Fruit fly (Drosophila melanogaster) whole organism, pupa: Measurements from ENCODE around the gene witty.
A peak's percentile ranks its signal among the peaks of the same experiment; 100 is the strongest.

ENCODE experiments used
- CG10348 ChIP-seq: fragments of 200-800 bp; sonication (Bioruptor generic); IDR thresholded peaks from 2 replicates; pipeline ENCODE4 v1.3.6; 2022; ENCODE audit warnings: missing biosample characterization, missing genetic modification characterization
- CG12605 ChIP-seq: fragments of 200-800 bp; sonication (Bioruptor generic); IDR thresholded peaks from 2 replicates; pipeline ENCODE4 v1.3.6; 2022; ENCODE audit warnings: missing biosample characterization, missing genetic modification characterization
- CG13204 ChIP-seq: fragments of 200-800 bp; sonication (Bioruptor generic); optimal IDR thresholded peaks from 2 replicates; lab custom pipeline; 2018; ENCODE audit warnings: missing biosample characterization, mild to moderate bottlenecking, missing genetic modification characterization, moderate library complexity
- CG14655 ChIP-seq: fragments of 200-800 bp; sonication (Bioruptor generic); optimal IDR thresholded peaks from 3 replicates; lab custom pipeline; 2017; ENCODE audit warnings: mild to moderate bottlenecking, missing biosample characterization, missing genetic modification reagents, missing genetic modification characterization
- CG15710 ChIP-seq: fragments of 200-800 bp; sonication (Bioruptor generic); optimal IDR thresholded peaks from 2 replicates; lab custom pipeline; 2018; ENCODE audit warnings: missing biosample characterization, mild to moderate bottlenecking, missing genetic modification characterization, moderate library complexity
- CG17806 ChIP-seq: fragments of 200-800 bp; sonication (Bioruptor generic); optimal IDR thresholded peaks from 2 replicates; lab custom pipeline; 2018; ENCODE audit warnings: missing biosample characterization, mild to moderate bottlenecking, missing genetic modification characterization, moderate library complexity
- CG32121 ChIP-seq: fragments of 200-800 bp; sonication (Bioruptor generic); IDR thresholded peaks from 2 replicates; pipeline ENCODE4 v1.3.6; 2022; ENCODE audit warnings: missing biosample characterization, missing genetic modification characterization
- CG34367 ChIP-seq: fragments of 200-800 bp; sonication (Bioruptor generic); optimal IDR thresholded peaks from 2 replicates; lab custom pipeline; 2018; ENCODE audit warnings: missing biosample characterization, mild to moderate bottlenecking, missing genetic modification characterization
- CG4496 ChIP-seq: fragments of 200-800 bp; sonication (Bioruptor generic); IDR thresholded peaks from 3 replicates; pipeline ENCODE4 v1.3.6; 2022; ENCODE audit warnings: missing biosample characterization, missing genetic modification characterization
- CG8159 ChIP-seq: fragments of 200-800 bp; sonication (Bioruptor generic); optimal IDR thresholded peaks from 3 replicates; lab custom pipeline; 2018; ENCODE audit warnings: missing biosample characterization, mild to moderate bottlenecking, missing genetic modification characterization, moderate library complexity
- CG8301 ChIP-seq: fragments of 200-800 bp; sonication (Bioruptor generic); optimal IDR thresholded peaks from 2 replicates; lab custom pipeline; 2018; ENCODE audit warnings: missing biosample characterization, mild to moderate bottlenecking, missing genetic modification characterization
- CG9948 ChIP-seq: fragments of 200-800 bp; sonication (Bioruptor generic); optimal IDR thresholded peaks from 2 replicates; lab custom pipeline; 2018; ENCODE audit warnings: missing biosample characterization, mild to moderate bottlenecking, missing genetic modification characterization, moderate library complexity
- D1 ChIP-seq: fragments of 200-800 bp; sonication (Bioruptor generic); optimal IDR thresholded peaks from 2 replicates; lab custom pipeline; 2018; ENCODE audit warnings: missing biosample characterization, mild to moderate bottlenecking, missing genetic modification characterization, moderate library complexity
- EcR ChIP-seq: fragments of 200-800 bp; sonication (Bioruptor generic); optimal IDR thresholded peaks from 3 replicates; lab custom pipeline; 2019; ENCODE audit warnings: missing biosample characterization, missing genetic modification characterization, mild to moderate bottlenecking, moderate library complexity, missing genetic modification reagents
- Ets98B ChIP-seq: fragments of 200-800 bp; sonication (Bioruptor generic); IDR thresholded peaks from 2 replicates; pipeline ENCODE4 v1.3.6; 2022; ENCODE audit warnings: missing biosample characterization, missing genetic modification characterization
- Pif1A ChIP-seq: fragments of 200-800 bp; sonication (Bioruptor generic); optimal IDR thresholded peaks from 3 replicates; lab custom pipeline; 2016; ENCODE audit warnings: missing biosample characterization, missing genetic modification characterization
- Pif1B ChIP-seq: fragments of 200-800 bp; sonication (Bioruptor generic); optimal IDR thresholded peaks from 3 replicates; lab custom pipeline; 2016; ENCODE audit warnings: missing biosample characterization, missing genetic modification characterization
- Snoo ChIP-seq: fragments of 200-800 bp; sonication (Bioruptor generic); optimal IDR thresholded peaks from 3 replicates; lab custom pipeline; 2017; ENCODE audit warnings: missing biosample characterization, mild to moderate bottlenecking, missing genetic modification characterization, inconsistent platforms
- fd96Ca ChIP-seq: fragments of 200-800 bp; sonication (Bioruptor generic); IDR thresholded peaks from 3 replicates; pipeline ENCODE4 v1.3.6; 2022; ENCODE audit warnings: missing biosample characterization, missing genetic modification characterization
- gl ChIP-seq: fragments of 200-800 bp; sonication (Bioruptor generic); optimal IDR thresholded peaks from 2 replicates; lab custom pipeline; 2018; ENCODE audit warnings: missing biosample characterization, mild to moderate bottlenecking, missing genetic modification characterization
- rn ChIP-seq: fragments of 200-800 bp; sonication (Bioruptor generic); IDR thresholded peaks from 2 replicates; pipeline ENCODE4 v1.3.6; 2022; ENCODE audit warnings: missing biosample characterization, missing genetic modification characterization

Gene witty

DNA sequence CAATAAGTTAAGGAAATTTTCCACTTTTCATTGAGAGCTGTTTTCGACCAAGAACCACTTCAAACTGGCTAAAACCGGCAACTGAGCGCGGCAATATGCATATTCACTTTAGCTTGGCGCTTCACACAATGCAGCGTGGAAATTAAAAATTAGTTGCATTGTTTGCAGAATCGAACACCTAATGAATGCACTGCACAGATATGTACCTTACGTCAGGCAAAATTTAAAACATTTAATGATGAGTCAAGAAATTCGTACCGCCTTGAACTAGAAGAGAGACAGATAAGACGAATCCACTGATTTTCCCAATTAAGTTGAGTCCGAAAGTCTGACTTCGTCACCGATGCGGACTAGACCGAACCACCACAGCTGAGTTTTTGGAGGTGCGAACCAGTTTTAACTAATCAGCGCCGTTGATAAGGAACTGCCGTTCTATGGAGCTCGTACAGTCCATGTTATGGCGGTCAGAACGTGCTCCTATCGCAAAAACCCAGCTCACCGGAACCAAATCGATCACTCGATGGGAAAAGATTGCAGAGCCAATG lies 10.2 kb upstream of the witty start:
- TF ChIP-seq Pif1A (GFP tag; lab: Kevin White, UChicago): no peak
- TF ChIP-seq fd96Ca (GFP tag; lab: Robert Waterston, UW): no peak
- TF ChIP-seq CG8301 (tag; lab: Kevin White, UChicago): no peak
- no peak for TF ChIP-seq EcR (GFP tag; lab: Kevin White, UChicago)
- TF ChIP-seq Pif1B: no peak
- no peak for TF ChIP-seq CG9948 (tag; lab: Kevin White, UChicago)
- no peak for TF ChIP-seq Ets98B (GFP tag; lab: Robert Waterston, UW)
- no peak for TF ChIP-seq D1 (tag; lab: Kevin White, UChicago)
- TF ChIP-seq CG17806 (tag; lab: Kevin White, UChicago): no peak
- no peak for TF ChIP-seq rn (GFP tag; lab: Robert Waterston, UW)
- no peak for TF ChIP-seq gl (tag; lab: Kevin White, UChicago)
- TF ChIP-seq CG15710 (tag; lab: Kevin White, UChicago): no peak
- no peak for TF ChIP-seq CG10348 (GFP tag; lab: Robert Waterston, UW)

DNA sequence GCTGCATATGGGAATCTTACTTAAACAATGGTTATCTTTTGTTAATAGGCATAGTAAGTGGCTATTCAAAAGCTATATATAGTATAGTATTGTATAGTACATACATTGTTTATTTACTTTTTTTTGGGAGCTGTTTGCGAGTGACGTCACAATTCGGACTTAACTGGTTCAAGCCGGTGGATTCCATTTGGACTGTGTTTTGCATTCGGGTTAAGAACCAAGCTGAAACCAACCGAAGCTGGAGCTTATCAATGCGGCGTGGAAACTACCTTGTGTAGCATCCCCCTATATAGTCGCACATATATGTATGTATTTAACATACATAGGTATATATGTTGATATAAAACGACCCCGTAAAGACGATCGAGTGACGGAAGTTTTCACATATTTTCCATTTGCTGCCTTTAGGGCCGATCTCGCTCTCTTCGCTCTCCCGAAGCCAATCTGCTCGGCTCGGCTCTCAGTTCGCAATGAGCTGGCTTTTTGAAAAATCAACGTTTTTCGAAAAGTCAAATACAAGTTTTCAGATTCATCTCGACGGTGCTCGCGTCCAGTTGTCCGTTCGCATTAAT lies 9.5 kb upstream of the witty start:
- TF ChIP-seq CG12605 (GFP tag; lab: Robert Waterston, UW) (no peak), CG17806 (tag; lab: Kevin White, UChicago) (no peak), fd96Ca (GFP tag; lab: Robert Waterston, UW) (no peak), Snoo (tag; lab: Kevin White, UChicago) (no peak), EcR (GFP tag; lab: Kevin White, UChicago) (no peak), Pif1A (GFP tag; lab: Kevin White, UChicago) (no peak), CG4496 (GFP tag; lab: Robert Waterston, UW) (no peak), CG8301 (tag; lab: Kevin White, UChicago) (no peak), CG13204 (no peak), gl (tag; lab: Kevin White, UChicago) (no peak), CG32121 (GFP tag; lab: Robert Waterston, UW) (no peak), Pif1B (no peak), Ets98B (GFP tag; lab: Robert Waterston, UW) (no peak), CG34367 (tag; lab: Kevin White, UChicago) (no peak), CG10348 (GFP tag; lab: Robert Waterston, UW) (no peak), CG15710 (tag; lab: Kevin White, UChicago) (no peak), CG8159 (tag; lab: Kevin White, UChicago) (no peak), D1 (tag; lab: Kevin White, UChicago) (no peak), CG9948 (tag; lab: Kevin White, UChicago) (no peak)

dm6 chr2L:8333185-8333584 lies 4.9 kb upstream of the witty start:
- no peak for TF ChIP-seq CG10348 (GFP tag; lab: Robert Waterston, UW)
- TF ChIP-seq CG13204: no peak
- TF ChIP-seq rn (GFP tag; lab: Robert Waterston, UW): no peak
- no peak for TF ChIP-seq Snoo (tag; lab: Kevin White, UChicago)
- no peak for TF ChIP-seq CG8301 (tag; lab: Kevin White, UChicago)
- no peak for TF ChIP-seq CG15710 (tag; lab: Kevin White, UChicago)
- TF ChIP-seq, all 21 proteins: peak for 0

DNA sequence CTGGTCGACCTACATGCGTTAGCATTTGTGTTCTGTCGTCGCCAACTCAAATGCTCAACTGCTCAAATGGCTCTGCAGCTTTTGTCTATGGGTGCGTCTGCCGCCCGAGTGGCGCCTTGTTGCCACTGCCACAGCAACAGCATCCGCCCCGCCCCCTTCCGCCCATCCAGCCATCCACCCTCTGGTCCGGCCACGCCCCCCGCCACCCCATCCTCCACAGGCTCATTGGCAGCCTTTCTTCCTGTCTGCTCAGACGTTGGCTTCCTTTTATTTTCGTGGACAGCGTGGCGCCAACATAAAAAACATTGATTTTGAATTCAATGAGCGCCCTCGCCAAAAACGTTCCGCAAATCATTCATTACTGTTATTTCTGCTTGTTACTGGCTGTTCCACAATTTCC lies 4.5 kb upstream of the witty start:
- TF ChIP-seq CG8301 (tag; lab: Kevin White, UChicago) (no peak), CG17806 (tag; lab: Kevin White, UChicago) (no peak), CG13204 (no peak), CG8159 (tag; lab: Kevin White, UChicago) (no peak), Pif1A (GFP tag; lab: Kevin White, UChicago) (no peak), fd96Ca (GFP tag; lab: Robert Waterston, UW) (no peak), CG34367 (tag; lab: Kevin White, UChicago) (no peak), D1 (tag; lab: Kevin White, UChicago) (no peak), rn (GFP tag; lab: Robert Waterston, UW) (no peak), EcR (GFP tag; lab: Kevin White, UChicago) (no peak), CG4496 (GFP tag; lab: Robert Waterston, UW) (no peak)

DNA sequence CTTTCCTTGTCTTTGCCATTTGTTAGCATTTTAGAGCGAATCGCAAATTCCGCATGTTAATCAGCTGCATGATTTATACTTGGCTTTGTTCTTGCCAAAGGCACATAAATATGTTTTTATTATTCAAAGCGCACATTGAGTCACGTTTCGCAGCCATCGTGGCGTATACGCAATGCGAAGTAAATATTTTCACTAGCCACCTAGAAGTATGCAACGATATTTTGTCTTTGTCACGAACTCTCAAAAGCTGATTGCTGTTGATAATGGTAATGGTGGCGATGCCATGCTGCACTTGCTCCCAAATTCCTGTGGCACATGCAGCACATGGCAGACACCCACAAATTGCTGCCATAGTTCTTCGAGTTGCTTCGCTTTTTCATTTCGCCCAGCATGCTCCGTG lies 3.4 kb upstream of the witty start:
- TF ChIP-seq CG34367 (tag; lab: Kevin White, UChicago) (peak; percentile 4), CG14655 (GFP tag; lab: Kevin White, UChicago) (peak; percentile 6), gl (tag; lab: Kevin White, UChicago) (no peak), CG32121 (GFP tag; lab: Robert Waterston, UW) (no peak), EcR (GFP tag; lab: Kevin White, UChicago) (no peak), Ets98B (GFP tag; lab: Robert Waterston, UW) (0 out of 2 replicates have a peak, but pooled peaks have one; percentile 9), CG15710 (tag; lab: Kevin White, UChicago) (no peak), CG9948 (tag; lab: Kevin White, UChicago) (no peak), CG4496 (GFP tag; lab: Robert Waterston, UW) (peak; percentile 81), Pif1A (GFP tag; lab: Kevin White, UChicago) (peak; percentile 11)
